Worm (Caenorhabditis elegans) whole organism, L1 larva: ENCODE data around the gene hum-4.

Experiments
- jun-1 ChIP-seq: fragments of 150-350 bp; optimal IDR thresholded peaks from 2 replicates; lab custom pipeline; 2014; ENCODE audit warnings: missing biosample characterization, missing genetic modification reagents, missing genetic modification characterization
- mep-1 ChIP-seq: fragments of 150-350 bp; optimal IDR thresholded peaks from 2 replicates; lab custom pipeline; 2014; ENCODE audit warnings: missing biosample characterization, missing genetic modification characterization

- TF ChIP-seq jun-1 (no peak), mep-1 (tag; lab: Kevin White, UChicago) (no peak)
Measured at ce11 chrX:11454231-11454630, 20.8 kb upstream of the hum-4 start, which contains the start of gene F48C5.2.
